Fruit fly (Drosophila melanogaster) whole organism, embryonic: Measurements from ENCODE around the gene CG42710.

Experiments used
- Atf-2 ChIP-seq: fragments of 200-800 bp; sonication (Bioruptor generic); optimal IDR thresholded peaks from 2 replicates; lab custom pipeline; 2016; ENCODE audit warnings: missing biosample characterization, missing genetic modification characterization
- BEAF-32 ChIP-seq: fragments of 200-800 bp; sonication (Bioruptor generic); optimal IDR thresholded peaks from 3 replicates; lab custom pipeline; 2017; ENCODE audit warnings: missing biosample characterization, missing genetic modification characterization, mild to moderate bottlenecking, moderate library complexity, missing genetic modification reagents
- CG1024 ChIP-seq: fragments of 200-800 bp; sonication (Bioruptor generic); IDR thresholded peaks from 2 replicates; pipeline ENCODE4 v1.3.6; 2022; ENCODE audit warnings: missing biosample characterization, missing genetic modification characterization
- CG10267 ChIP-seq: fragments of 200-800 bp; sonication (Bioruptor generic); optimal IDR thresholded peaks from 2 replicates; lab custom pipeline; 2018; ENCODE audit warnings: missing biosample characterization, mild to moderate bottlenecking, missing genetic modification characterization, moderate library complexity
- CG10321 ChIP-seq: fragments of 200-800 bp; sonication (Bioruptor generic); IDR thresholded peaks from 2 replicates; pipeline ENCODE4 v1.3.6; 2022; ENCODE audit warnings: missing biosample characterization, missing genetic modification characterization
- CG10654 ChIP-seq: fragments of 200-800 bp; sonication (Bioruptor generic); optimal IDR thresholded peaks from 2 replicates; lab custom pipeline; 2016; ENCODE audit warnings: missing biosample characterization, missing genetic modification characterization
- CG1233 ChIP-seq: fragments of 200-800 bp; sonication (Bioruptor generic); optimal IDR thresholded peaks from 4 replicates; lab custom pipeline; 2018; ENCODE audit warnings: missing biosample characterization, mild to moderate bottlenecking, missing genetic modification characterization
- CG12769 ChIP-seq: fragments of 200-800 bp; sonication (Bioruptor generic); optimal IDR thresholded peaks from 2 replicates; lab custom pipeline; 2019; ENCODE audit warnings: missing biosample characterization, mild to moderate bottlenecking, missing genetic modification characterization, moderate library complexity
- CG13894 ChIP-seq: fragments of 200-800 bp; sonication (Bioruptor generic); optimal IDR thresholded peaks from 3 replicates; lab custom pipeline; 2018; ENCODE audit warnings: missing biosample characterization, mild to moderate bottlenecking, missing genetic modification characterization, moderate library complexity
- CG17802 ChIP-seq: fragments of 200-800 bp; sonication (Bioruptor generic); optimal IDR thresholded peaks from 2 replicates; lab custom pipeline; 2018; ENCODE audit warnings: missing biosample characterization, mild to moderate bottlenecking, missing genetic modification characterization, moderate library complexity
- CG18764 ChIP-seq: fragments of 200-800 bp; sonication (Bioruptor generic); optimal IDR thresholded peaks from 3 replicates; lab custom pipeline; 2016; ENCODE audit warnings: missing biosample characterization, missing genetic modification characterization
- CG33557 ChIP-seq: fragments of 200-800 bp; sonication (Bioruptor generic); optimal IDR thresholded peaks from 2 replicates; lab custom pipeline; 2019; ENCODE audit warnings: missing biosample characterization, mild to moderate bottlenecking, missing genetic modification characterization, moderate library complexity
- CG6765 ChIP-seq: fragments of 200-800 bp; sonication (Bioruptor generic); optimal IDR thresholded peaks from 3 replicates; lab custom pipeline; 2017; ENCODE audit warnings: missing biosample characterization, mild to moderate bottlenecking, missing genetic modification characterization
- CG8089 ChIP-seq: fragments of 200-800 bp; sonication (Bioruptor generic); optimal IDR thresholded peaks from 3 replicates; lab custom pipeline; 2016; ENCODE audit warnings: missing biosample characterization, missing genetic modification characterization
- CG8924 ChIP-seq: fragments of 200-800 bp; optimal IDR thresholded peaks from 3 replicates; lab custom pipeline; 2019; ENCODE audit warnings: missing biosample characterization, mild to moderate bottlenecking, missing genetic modification characterization, moderate library complexity
- CG8944 ChIP-seq: fragments of 200-800 bp; sonication (Bioruptor generic); optimal IDR thresholded peaks from 3 replicates; lab custom pipeline; 2016; ENCODE audit warnings: missing biosample characterization, missing genetic modification characterization
- CG9876 ChIP-seq: fragments of 200-800 bp; sonication (Bioruptor generic); optimal IDR thresholded peaks from 2 replicates; lab custom pipeline; 2016; ENCODE audit warnings: missing biosample characterization, missing genetic modification characterization
- Dek ChIP-seq: fragments of 200-800 bp; sonication (Bioruptor generic); optimal IDR thresholded peaks from 3 replicates; lab custom pipeline; 2019; ENCODE audit warnings: missing biosample characterization, mild to moderate bottlenecking, missing genetic modification characterization, moderate library complexity
- Doc2 ChIP-seq: fragments of 200-800 bp; sonication (Bioruptor generic); IDR thresholded peaks from 2 replicates; pipeline ENCODE4 v1.3.6; 2022; ENCODE audit warnings: missing biosample characterization, missing genetic modification characterization
- Hmr ChIP-seq: fragments of 200-800 bp; sonication (Bioruptor generic); optimal IDR thresholded peaks from 3 replicates; lab custom pipeline; 2017; ENCODE audit warnings: mild to moderate bottlenecking, missing biosample characterization, missing genetic modification reagents, missing genetic modification characterization
- Hsf ChIP-seq: fragments of 200-800 bp; sonication (Bioruptor generic); optimal IDR thresholded peaks from 3 replicates; lab custom pipeline; 2016; ENCODE audit warnings: missing biosample characterization, missing genetic modification characterization
- Lpt ChIP-seq: fragments of >200 bp; optimal IDR thresholded peaks from 2 replicates; lab custom pipeline; 2018; ENCODE audit warnings: missing biosample characterization, missing genetic modification characterization
- NfI ChIP-seq: fragments of 200-800 bp; sonication (Bioruptor generic); optimal IDR thresholded peaks from 3 replicates; lab custom pipeline; 2018; ENCODE audit warnings: missing biosample characterization, mild to moderate bottlenecking, missing genetic modification characterization, moderate library complexity
- Pdp1 ChIP-seq, 2 experiments: fragments of 200-800 bp; sonication (Bioruptor generic); optimal IDR thresholded peaks; 3 replicates each; lab custom pipeline; 2016; ENCODE audit warnings: missing biosample characterization in 2 of 2, missing genetic modification characterization in 2 of 2, mild to moderate bottlenecking in 1 of 2, moderate library complexity in 1 of 2
- YL-1 ChIP-seq: fragments of 200-800 bp; sonication (Bioruptor generic); optimal IDR thresholded peaks from 3 replicates; lab custom pipeline; 2017; ENCODE audit warnings: missing biosample characterization, mild to moderate bottlenecking, missing genetic modification characterization
- abd-A ChIP-seq: fragments of 200-800 bp; sonication (Bioruptor generic); optimal IDR thresholded peaks from 3 replicates; lab custom pipeline; 2019; ENCODE audit warnings: missing biosample characterization, mild to moderate bottlenecking, missing genetic modification characterization, moderate library complexity
- chif ChIP-seq, 2 experiments: fragments of 200-800 bp; sonication (Bioruptor generic); optimal IDR thresholded peaks; 3 replicates each; lab custom pipeline; 2016; ENCODE audit warnings: missing biosample characterization in 2 of 2, missing genetic modification characterization in 2 of 2
- corto ChIP-seq: fragments of 200-800 bp; sonication (Bioruptor generic); optimal IDR thresholded peaks from 2 replicates; lab custom pipeline; 2016; ENCODE audit warnings: missing biosample characterization, mild to moderate bottlenecking, missing genetic modification characterization, moderate library complexity
- danr ChIP-seq: fragments of 200-800 bp; sonication (Bioruptor generic); IDR thresholded peaks from 2 replicates; pipeline ENCODE4 v1.3.6; 2022; ENCODE audit warnings: missing biosample characterization, missing genetic modification characterization
- ems ChIP-seq: fragments of 200-800 bp; sonication (Bioruptor generic); optimal IDR thresholded peaks from 3 replicates; lab custom pipeline; 2016; ENCODE audit warnings: missing biosample characterization, missing genetic modification characterization
- esg ChIP-seq: fragments of 200-800 bp; sonication (Bioruptor generic); conservative IDR thresholded peaks from 2 replicates; pipeline ENCODE4 v1.3.6; 2022; ENCODE audit warnings: missing biosample characterization, missing genetic modification characterization
- ewg ChIP-seq: fragments of 200-800 bp; sonication (Bioruptor generic); optimal IDR thresholded peaks from 3 replicates; lab custom pipeline; 2017; ENCODE audit warnings: mild to moderate bottlenecking, missing biosample characterization, missing genetic modification reagents, missing genetic modification characterization
- hkb ChIP-seq, 2 experiments: fragments of 200-800 bp in 1 of 2; fragments of >200 bp in 1 of 2; sonication (Bioruptor generic) in 1 of 2; IDR thresholded peaks in 1 of 2; optimal IDR thresholded peaks in 1 of 2; 2 replicates each; pipeline versions ENCODE4 v1.3.6 to Lab custom; 2017 to 2022; ENCODE audit warnings: missing biosample characterization in 1 of 2, missing genetic modification characterization in 1 of 2
- inv ChIP-seq: fragments of 200-800 bp; sonication (Bioruptor generic); IDR thresholded peaks from 2 replicates; pipeline ENCODE4 v1.3.6; 2022; ENCODE audit warnings: missing biosample characterization, missing genetic modification characterization; ENCODE audit not compliant: partially characterized antibody
- jumu ChIP-seq: fragments of 200-800 bp; sonication (Bioruptor generic); optimal IDR thresholded peaks from 3 replicates; lab custom pipeline; 2016; ENCODE audit warnings: missing biosample characterization, missing genetic modification characterization
- kah ChIP-seq: fragments of 200-800 bp; sonication (Bioruptor generic); optimal IDR thresholded peaks from 2 replicates; lab custom pipeline; 2018; ENCODE audit warnings: missing biosample characterization, mild to moderate bottlenecking, missing genetic modification characterization
- ken ChIP-seq: fragments of 200-800 bp; sonication (Bioruptor generic); IDR thresholded peaks from 3 replicates; pipeline ENCODE4 v1.3.6; 2022; ENCODE audit warnings: missing biosample characterization, missing genetic modification characterization
- nerfin-1 ChIP-seq: fragments of 200-800 bp; sonication (Bioruptor generic); optimal IDR thresholded peaks from 3 replicates; lab custom pipeline; 2019; ENCODE audit warnings: missing biosample characterization, mild to moderate bottlenecking, missing genetic modification characterization, moderate library complexity
- otp ChIP-seq: fragments of 200-800 bp; sonication (Bioruptor generic); IDR thresholded peaks from 3 replicates; pipeline ENCODE4, ENCODE4 v1.3.6; 2022; ENCODE audit warnings: missing biosample characterization, missing genetic modification characterization
- p53 ChIP-seq: fragments of 200-800 bp; sonication (Bioruptor generic); optimal IDR thresholded peaks from 2 replicates; lab custom pipeline; 2016; ENCODE audit warnings: missing biosample characterization, missing genetic modification characterization
- peb ChIP-seq: fragments of 200-800 bp; sonication (Bioruptor generic); IDR thresholded peaks from 2 replicates; pipeline ENCODE4 v1.3.6; 2022; ENCODE audit warnings: missing biosample characterization, missing genetic modification characterization
- psq ChIP-seq: fragments of 200-800 bp; sonication (Bioruptor generic); optimal IDR thresholded peaks from 2 replicates; lab custom pipeline; 2017; ENCODE audit warnings: missing biosample characterization, missing genetic modification characterization
- repo ChIP-seq: fragments of 200-800 bp; sonication (Bioruptor generic); optimal IDR thresholded peaks from 2 replicates; lab custom pipeline; 2016; ENCODE audit warnings: missing biosample characterization, missing genetic modification characterization
- sc ChIP-seq, 3 experiments: fragments of >200 bp in 2 of 3; fragments of 200-800 bp in 1 of 3; sonication (Bioruptor generic) in 1 of 3; optimal IDR thresholded peaks; 2 replicates in 2 of 3; 3 replicates in 1 of 3; lab custom pipeline; 2017; ENCODE audit warnings: mild to moderate bottlenecking in 1 of 3, missing biosample characterization in 1 of 3, missing genetic modification characterization in 1 of 3, missing genetic modification reagents in 1 of 3
- seq ChIP-seq: fragments of 200-800 bp; sonication (Bioruptor generic); IDR thresholded peaks from 2 replicates; pipeline ENCODE4 v1.3.6; 2022; ENCODE audit warnings: missing biosample characterization, missing genetic modification characterization
- slp2 ChIP-seq: fragments of 200-800 bp; sonication (Bioruptor generic); optimal IDR thresholded peaks from 2 replicates; lab custom pipeline; 2016; ENCODE audit warnings: missing biosample characterization, missing genetic modification characterization
- sob ChIP-seq: fragments of 200-800 bp; sonication (Bioruptor generic); IDR thresholded peaks from 2 replicates; pipeline ENCODE4 v1.3.6; 2022; ENCODE audit warnings: missing biosample characterization, missing genetic modification characterization
- sug ChIP-seq: fragments of 200-800 bp; optimal IDR thresholded peaks from 2 replicates; lab custom pipeline; 2019; ENCODE audit warnings: missing biosample characterization, mild to moderate bottlenecking, missing genetic modification characterization, moderate library complexity
- wdn ChIP-seq: fragments of 200-800 bp; sonication (Bioruptor generic); IDR thresholded peaks from 2 replicates; pipeline ENCODE4 v1.3.6; 2022; ENCODE audit warnings: missing biosample characterization, missing genetic modification characterization
- yki ChIP-seq: fragments of >200 bp; optimal IDR thresholded peaks from 3 replicates; lab custom pipeline; 2018

The CG42710 gene

DNA sequence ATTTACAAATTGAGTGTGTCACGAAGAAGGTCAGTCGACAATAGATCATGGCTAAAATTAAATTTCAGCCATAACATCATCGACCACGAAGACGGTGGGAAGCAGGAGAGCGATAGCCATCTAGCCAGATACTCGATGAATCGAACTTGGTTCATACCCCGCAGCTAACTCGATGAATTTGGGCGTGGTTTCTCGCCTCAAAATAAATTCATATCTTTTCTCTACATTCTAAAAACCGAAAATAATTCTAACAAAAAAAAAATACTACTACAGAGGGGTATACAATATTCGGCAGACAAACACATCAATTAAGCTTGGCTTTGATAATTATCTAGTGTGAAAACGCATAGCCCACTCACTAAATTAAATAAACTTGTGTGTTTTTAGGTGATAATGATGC is 49.6 kb downstream of the CG42710 start (continued):
- no peak for TF ChIP-seq CG13894
- TF ChIP-seq Pdp1 (GFP tag; optimal IDR thresholded peaks at IDR 0.05; lab: Kevin White, UChicago), result no peak
- TF ChIP-seq CG8924 (tag; lab: Kevin White, UChicago), result no peak
- peak; percentile 0 for TF ChIP-seq CG10267 (tag; lab: Kevin White, UChicago)
- TF ChIP-seq BEAF-32 (GFP tag; lab: Kevin White, UChicago), result no peak
- no peak for TF ChIP-seq CG10321 (GFP tag; lab: Robert Waterston, UW)
- TF ChIP-seq sob, result no peak
- no peak for TF ChIP-seq kah (GFP tag; lab: Kevin White, UChicago)
- 0 out of 3 replicates have a peak, but pooled peaks have one; percentile 52 for TF ChIP-seq otp
- no peak for TF ChIP-seq p53 (GFP tag; lab: Kevin White, UChicago)
- no peak for TF ChIP-seq psq (GFP tag; lab: Kevin White, UChicago)
- TF ChIP-seq CG9876 (GFP tag; lab: Kevin White, UChicago), result no peak
- TF ChIP-seq ems (GFP tag; lab: Kevin White, UChicago), result no peak
- TF ChIP-seq corto, result no peak
- 0 out of 2 replicates have a peak, but pooled peaks have one; percentile 21 for TF ChIP-seq CG1024
- no peak for TF ChIP-seq CG8944 (GFP tag; lab: Kevin White, UChicago)
- peak; percentile 27 for TF ChIP-seq Hmr (GFP tag; lab: Kevin White, UChicago)
- no peak for TF ChIP-seq CG17802 (tag; lab: Kevin White, UChicago)
- no peak for TF ChIP-seq NfI (GFP tag; lab: Kevin White, UChicago)
- TF ChIP-seq sug, result no peak
- peak; percentile 69 for TF ChIP-seq CG12769
- no peak for TF ChIP-seq inv (GFP tag; lab: Robert Waterston, UW)
- TF ChIP-seq ken (GFP tag; lab: Robert Waterston, UW), result no peak
- no peak for TF ChIP-seq wdn (GFP tag; lab: Robert Waterston, UW)
- no peak for TF ChIP-seq slp2
- TF ChIP-seq Hsf (GFP tag; lab: Kevin White, UChicago), result no peak
- TF ChIP-seq danr (GFP tag; lab: Robert Waterston, UW), result 0 out of 2 replicates have a peak, but pooled peaks have one; percentile 31
- no peak for TF ChIP-seq CG10654
- no peak for TF ChIP-seq CG1233 (GFP tag; lab: Kevin White, UChicago)
- TF ChIP-seq Dek (tag; lab: Kevin White, UChicago), result no peak
- no peak for TF ChIP-seq YL-1
- no peak for TF ChIP-seq hkb (optimal IDR thresholded peaks at IDR 0.05; lab: Kevin White, UChicago)
- TF ChIP-seq hkb (GFP tag; IDR thresholded peaks at IDR 0.05; lab: Robert Waterston, UW), result peak; percentile 63
- TF ChIP-seq chif (GFP tag; optimal IDR thresholded peaks at IDR 0.05; lab: Kevin White, UChicago), result peak in 1 of 2 experiments; percentile 4
- TF ChIP-seq Lpt (GFP tag; lab: Kevin White, UChicago), result no peak
- no peak for TF ChIP-seq jumu
- peak; percentile 25; the same call in 1 of the 2 replicates for TF ChIP-seq esg
- TF ChIP-seq Atf-2 (GFP tag; lab: Kevin White, UChicago), result no peak
- no peak for TF ChIP-seq Doc2 (GFP tag; lab: Robert Waterston, UW)
- TF ChIP-seq seq (GFP tag; lab: Robert Waterston, UW), result no peak
- TF ChIP-seq CG18764 (GFP tag; lab: Kevin White, UChicago), result no peak
- no peak for TF ChIP-seq ewg (GFP tag; lab: Kevin White, UChicago)
- no peak for TF ChIP-seq CG6765
- no peak for TF ChIP-seq sc (optimal IDR thresholded peaks at IDR 0.05; lab: Kevin White, UChicago)
- TF ChIP-seq sc (GFP tag; optimal IDR thresholded peaks at IDR 0.05; lab: Kevin White, UChicago), result no peak
- TF ChIP-seq repo (GFP tag; lab: Kevin White, UChicago), result no peak
- TF ChIP-seq abd-A (tag; lab: Kevin White, UChicago), result no peak
- TF ChIP-seq CG33557, result no peak
- no peak for TF ChIP-seq nerfin-1 (tag; lab: Kevin White, UChicago)
- TF ChIP-seq peb (GFP tag; lab: Robert Waterston, UW), result no peak
- no peak for TF ChIP-seq CG8089 (GFP tag; lab: Kevin White, UChicago)
- TF ChIP-seq yki (lab: Kevin White, UChicago), result no peak
